Fruit fly (Drosophila melanogaster) whole organism, wandering third instar larva: ENCODE results near the gene nudC.

Experiments
- Abd-B ChIP-seq: fragments of >200 bp; optimal IDR thresholded peaks from 2 replicates; lab custom pipeline; 2017; ENCODE audit warnings: missing biosample characterization, missing genetic modification characterization
- Dfd ChIP-seq: fragments of >200 bp; optimal IDR thresholded peaks from 2 replicates; lab custom pipeline; 2017; ENCODE audit warnings: missing biosample characterization, missing genetic modification characterization
- Dif ChIP-seq: fragments of 200-275, 200-300 bp; sonication (Bioruptor generic); optimal IDR thresholded peaks from 2 replicates; lab custom pipeline; 2018; ENCODE audit warnings: missing biosample characterization, missing genetic modification characterization; ENCODE audit not compliant: partially characterized antibody
- Myc ChIP-seq: fragments of >200 bp; optimal IDR thresholded peaks from 2 replicates; lab custom pipeline; 2017
- OdsH ChIP-seq: fragments of 200-800 bp; sonication (Bioruptor generic); optimal IDR thresholded peaks from 2 replicates; lab custom pipeline; 2016; ENCODE audit warnings: missing biosample characterization, mild to moderate bottlenecking, missing genetic modification characterization
- br ChIP-seq: fragments of 200-800 bp; sonication (Bioruptor generic); optimal IDR thresholded peaks from 2 replicates; lab custom pipeline; 2016; ENCODE audit warnings: missing biosample characterization, missing genetic modification characterization
- dsf ChIP-seq: sonication (Bioruptor generic); optimal IDR thresholded peaks from 2 replicates; lab custom pipeline; 2016; ENCODE audit warnings: missing biosample characterization, missing genetic modification characterization, borderline replicate concordance
- h ChIP-seq: fragments of 200-800 bp; sonication (Bioruptor generic); optimal IDR thresholded peaks from 3 replicates; lab custom pipeline; 2016; ENCODE audit warnings: missing biosample characterization, mild to moderate bottlenecking, missing genetic modification characterization
- pan ChIP-seq: fragments of >200 bp; optimal IDR thresholded peaks from 2 replicates; lab custom pipeline; 2017
- psq ChIP-seq: fragments of 200-800 bp; sonication (Bioruptor generic); optimal IDR thresholded peaks from 3 replicates; lab custom pipeline; 2017; ENCODE audit warnings: missing biosample characterization, mild to moderate bottlenecking, missing genetic modification characterization, moderate library complexity

dm6 chr3L:16766901-16767300 lies 37.9 kb upstream of the nudC start:
- TF ChIP-seq Dfd (GFP tag; lab: Kevin White, UChicago) (no peak), dsf (GFP tag; lab: Kevin White, UChicago) (no peak), Abd-B (no peak), OdsH (GFP tag; lab: Kevin White, UChicago) (no peak), pan (lab: Kevin White, UChicago) (no peak), Dif (no peak), h (GFP tag; lab: Kevin White, UChicago) (no peak), Myc (lab: Kevin White, UChicago) (no peak), br (GFP tag; lab: Kevin White, UChicago) (no peak), psq (GFP tag; lab: Kevin White, UChicago) (no peak)
